Worm (Caenorhabditis elegans): ENCODE measurements around the gene W01C8.5.

W01C8.5 gene

DNA sequence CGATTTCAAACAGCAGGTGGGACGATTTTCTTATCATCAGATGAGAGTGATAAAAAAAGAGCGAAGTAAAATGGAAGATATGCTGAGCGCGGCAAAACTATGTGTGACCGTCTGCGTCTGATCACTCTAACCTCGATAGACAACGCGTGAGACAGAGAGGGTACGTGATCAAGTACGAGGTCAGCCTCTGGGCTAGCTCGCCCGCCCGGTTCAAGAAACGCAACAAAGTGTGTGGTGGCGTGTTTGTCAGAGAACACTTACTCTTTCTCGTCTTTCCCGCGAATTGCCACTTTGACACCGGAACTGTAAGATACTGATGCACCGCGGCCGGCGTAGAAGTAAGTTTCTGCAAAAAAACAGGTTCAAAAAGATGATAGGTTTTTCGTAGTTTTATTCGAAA lies 911 bp downstream of the W01C8.5 start:
- TF ChIP-seq pag-3 (tag; optimal IDR thresholded peaks at IDR 0.05; ENCODE audit: borderline replicate concordance, insufficient read depth) (no peak), C04F5.9 (tag; optimal IDR thresholded peaks at IDR 0.05) (no peak), mab-9 (GFP tag; IDR thresholded peaks at IDR 0.05) (no peak), nhr-77 (tag; optimal IDR thresholded peaks at IDR 0.05) (peak; percentile 49), unc-86 (tag; optimal IDR thresholded peaks at IDR 0.05) (no peak), unc-30 (tag; optimal IDR thresholded peaks at IDR 0.05) (no peak), sup-37 (GFP tag; optimal IDR thresholded peaks at IDR 0.05) (no peak), lir-3 (tag; optimal IDR thresholded peaks at IDR 0.05; ENCODE audit: poor library complexity) (no peak), dsc-1 (tag; optimal IDR thresholded peaks at IDR 0.05) (no peak), fkh-4 (tag; optimal IDR thresholded peaks at IDR 0.05; ENCODE audit: borderline replicate concordance) (no peak), Y116A8C.19 (tag; optimal IDR thresholded peaks at IDR 0.05; ENCODE audit: borderline replicate concordance) (no peak), lin-15B (tag; optimal IDR thresholded peaks at IDR 0.05) (no peak), ama-1 (optimal IDR thresholded peaks at IDR 0.05) (no peak), tbx-2 (tag; optimal IDR thresholded peaks at IDR 0.05) (peak; percentile 60), efl-3 (GFP tag; optimal IDR thresholded peaks at IDR 0.05) (no peak), C34B4.2 (tag; optimal IDR thresholded peaks at IDR 0.05) (no peak), blmp-1 (tag; optimal IDR thresholded peaks at IDR 0.05) (peak; percentile 32), ces-1 (GFP tag; optimal IDR thresholded peaks at IDR 0.05) (no peak), nhr-84 (tag; optimal IDR thresholded peaks at IDR 0.05) (no peak), nhr-85 (tag) (peak; percentile 95), snpc-4 (tag; optimal IDR thresholded peaks at IDR 0.05) (no peak), nhr-90 (tag; optimal IDR thresholded peaks at IDR 0.05; ENCODE audit: poor library complexity) (peak; percentile 73), xbp-1 (tag; optimal IDR thresholded peaks at IDR 0.05) (peak; percentile 31), hlh-17 (GFP tag; optimal IDR thresholded peaks at IDR 0.05; ENCODE audit: borderline replicate concordance) (no peak), fkh-10 (GFP tag; optimal IDR thresholded peaks at IDR 0.05) (no peak), ceh-90 (tag; optimal IDR thresholded peaks at IDR 0.05) (no peak), mef-2 (tag; optimal IDR thresholded peaks at IDR 0.05) (no peak), nhr-76 (tag; optimal IDR thresholded peaks at IDR 0.05) (no peak), dpl-1 (GFP tag; optimal IDR thresholded peaks at IDR 0.05) (peak in 1 of 3 experiments; percentile 18), lsy-2 (tag; optimal IDR thresholded peaks at IDR 0.05) (peak in 1 of 2 experiments; percentile 39), tlp-1 (tag; optimal IDR thresholded peaks at IDR 0.05) (no peak), mep-1 (tag; optimal IDR thresholded peaks at IDR 0.05) (no peak), lin-39 (tag; optimal IDR thresholded peaks at IDR 0.05) (no peak), zip-4 (GFP tag; optimal IDR thresholded peaks at IDR 0.05) (no peak), nhr-237 (tag; optimal IDR thresholded peaks at IDR 0.05) (peak; percentile 10), fos-1 (tag; optimal IDR thresholded peaks at IDR 0.05) (no peak), efl-1 (optimal IDR thresholded peaks at IDR 0.05) (peak in 1 of 2 experiments; percentile 27), efl-1 (GFP tag; optimal IDR thresholded peaks at IDR 0.05 in 1 of 2) (peak in 1 of 2 experiments; percentile 93), nhr-71 (tag; optimal IDR thresholded peaks at IDR 0.05) (peak; percentile 78), nhr-11 (tag; optimal IDR thresholded peaks at IDR 0.05) (no peak), egl-27 (tag; optimal IDR thresholded peaks at IDR 0.05) (no peak), vab-15 (tag; optimal IDR thresholded peaks at IDR 0.05) (no peak), elt-3 (tag; optimal IDR thresholded peaks at IDR 0.05) (peak; percentile 2 to 77 (median 38)), irx-1 (tag; optimal IDR thresholded peaks at IDR 0.05) (no peak), pax-3 (tag; optimal IDR thresholded peaks at IDR 0.05) (no peak), nhr-20 (tag; optimal IDR thresholded peaks at IDR 0.05) (peak; percentile 80), ets-5 (GFP tag; IDR thresholded peaks at IDR 0.05) (no peak), lin-14 (GFP tag; optimal IDR thresholded peaks at IDR 0.05) (peak; percentile 90), snu-23 (GFP tag; optimal IDR thresholded peaks at IDR 0.05) (peak; percentile 71), aha-1 (tag; optimal IDR thresholded peaks at IDR 0.05) (no peak), ztf-4 (tag; optimal IDR thresholded peaks at IDR 0.05) (no peak), skn-1 (tag; optimal IDR thresholded peaks at IDR 0.05) (no peak), zag-1 (tag; optimal IDR thresholded peaks at IDR 0.05) (no peak), nhr-28 (tag; optimal IDR thresholded peaks at IDR 0.05) (no peak)

Data from whole organism, L1 larva.